Fruit fly (Drosophila melanogaster) whole organism, embryonic: ENCODE measurements around the gene Sgf11.
A peak's percentile ranks its signal among the peaks of the same experiment; 100 is the strongest.

Experiments used
- CG10959 ChIP-seq: fragments of 200-800 bp; sonication (Bioruptor generic); IDR thresholded peaks from 2 replicates; pipeline ENCODE4 v1.3.6; 2022; ENCODE audit warnings: missing biosample characterization, missing genetic modification characterization
- CG11456 ChIP-seq: fragments of 200-800 bp; sonication (Bioruptor generic); IDR thresholded peaks from 3 replicates; pipeline ENCODE4 v1.3.6; 2022; ENCODE audit warnings: missing biosample characterization, missing genetic modification characterization
- CG13287 ChIP-seq: fragments of 200-800 bp; sonication (Bioruptor generic); IDR thresholded peaks from 2 replicates; pipeline ENCODE4 v1.3.6; 2022; ENCODE audit warnings: missing biosample characterization, missing genetic modification characterization; ENCODE audit not compliant: partially characterized antibody
- CG14441 ChIP-seq: fragments of 200-800 bp; sonication (Bioruptor generic); IDR thresholded peaks from 2 replicates; pipeline ENCODE4 v1.3.6; 2022; ENCODE audit warnings: missing biosample characterization, missing genetic modification characterization
- CG15073 ChIP-seq: fragments of 200-800 bp; sonication (Bioruptor generic); optimal IDR thresholded peaks from 2 replicates; lab custom pipeline; 2016; ENCODE audit warnings: missing biosample characterization, missing genetic modification characterization
- CG15514 ChIP-seq: fragments of 200-800 bp; sonication (Bioruptor generic); optimal IDR thresholded peaks from 3 replicates; lab custom pipeline; 2017; ENCODE audit warnings: missing biosample characterization, missing genetic modification characterization, mild to moderate bottlenecking, moderate library complexity, missing genetic modification reagents
- CG16779 ChIP-seq: fragments of 200-800 bp; sonication (Bioruptor generic); IDR thresholded peaks from 2 replicates; pipeline ENCODE4 v1.3.6; 2022; ENCODE audit warnings: missing biosample characterization, missing genetic modification characterization
- CG16863 ChIP-seq: fragments of 200-800 bp; sonication (Bioruptor generic); optimal IDR thresholded peaks from 3 replicates; lab custom pipeline; 2016; ENCODE audit warnings: missing biosample characterization, missing genetic modification characterization
- CG17186 ChIP-seq: fragments of 200-800 bp; sonication (Bioruptor generic); optimal IDR thresholded peaks from 3 replicates; lab custom pipeline; 2017; ENCODE audit warnings: missing biosample characterization, missing genetic modification reagents, missing genetic modification characterization
- CG18011 ChIP-seq: fragments of 200-800 bp; sonication (Bioruptor generic); optimal IDR thresholded peaks from 2 replicates; lab custom pipeline; 2017; ENCODE audit warnings: missing biosample characterization, missing genetic modification characterization, mild to moderate bottlenecking, moderate library complexity, missing genotype
- CG18262 ChIP-seq: fragments of 200-800 bp; optimal IDR thresholded peaks from 3 replicates; lab custom pipeline; 2019; ENCODE audit warnings: missing biosample characterization, mild to moderate bottlenecking, missing genetic modification characterization, moderate library complexity
- CG18599 ChIP-seq: fragments of 200-800 bp; sonication (Bioruptor generic); optimal IDR thresholded peaks from 3 replicates; lab custom pipeline; 2017; ENCODE audit warnings: missing biosample characterization, missing genetic modification characterization, mild to moderate bottlenecking, moderate library complexity, missing genetic modification reagents
- CG2889 ChIP-seq: fragments of 200-800 bp; sonication (Bioruptor generic); IDR thresholded peaks from 3 replicates; pipeline ENCODE4 v1.3.6; 2022; ENCODE audit warnings: missing biosample characterization, missing genetic modification characterization
- CG31365 ChIP-seq: fragments of 200-800 bp; sonication (Bioruptor generic); optimal IDR thresholded peaks from 2 replicates; lab custom pipeline; 2018; ENCODE audit warnings: missing biosample characterization, mild to moderate bottlenecking, missing genetic modification characterization
- CG32532 ChIP-seq: fragments of 200-800 bp; sonication (Bioruptor generic); IDR thresholded peaks from 2 replicates; pipeline ENCODE4 v1.3.6; 2022; ENCODE audit warnings: missing biosample characterization, missing genetic modification characterization
- CG32767 ChIP-seq: fragments of 200-800 bp; sonication (Bioruptor generic); IDR thresholded peaks from 2 replicates; pipeline ENCODE4 v1.3.6; 2022; ENCODE audit warnings: missing biosample characterization, missing genetic modification characterization
- CG33557 ChIP-seq: fragments of 200-800 bp; sonication (Bioruptor generic); optimal IDR thresholded peaks from 2 replicates; lab custom pipeline; 2019; ENCODE audit warnings: missing biosample characterization, mild to moderate bottlenecking, missing genetic modification characterization, moderate library complexity
- CG34224 ChIP-seq: fragments of 200-800 bp; sonication (Bioruptor generic); IDR thresholded peaks from 3 replicates; pipeline ENCODE4 v1.3.6; 2022; ENCODE audit warnings: missing biosample characterization, missing genetic modification characterization; ENCODE audit not compliant: partially characterized antibody
- CG4617 ChIP-seq: fragments of 200-800 bp; sonication (Bioruptor generic); optimal IDR thresholded peaks from 3 replicates; lab custom pipeline; 2016; ENCODE audit warnings: missing biosample characterization, missing genetic modification characterization, borderline replicate concordance
- CG4730 ChIP-seq: fragments of 200-800 bp; sonication (Bioruptor generic); IDR thresholded peaks from 2 replicates; pipeline ENCODE4 v1.3.6; 2022; ENCODE audit warnings: missing biosample characterization, missing genetic modification characterization
- CG6272 ChIP-seq: fragments of 200-800 bp; sonication (Bioruptor generic); IDR thresholded peaks from 2 replicates; pipeline ENCODE4 v1.3.6; 2022; ENCODE audit warnings: missing biosample characterization, missing genetic modification characterization
- CG6654 ChIP-seq: fragments of 200-800 bp; sonication (Bioruptor generic); optimal IDR thresholded peaks from 2 replicates; lab custom pipeline; 2017; ENCODE audit warnings: missing biosample characterization, mild to moderate bottlenecking, missing genetic modification characterization
- CG8388 ChIP-seq: fragments of 200-800 bp; sonication (Bioruptor generic); optimal IDR thresholded peaks from 2 replicates; lab custom pipeline; 2019; ENCODE audit warnings: missing biosample characterization, mild to moderate bottlenecking, missing genetic modification characterization, moderate library complexity
- CG9215 ChIP-seq: fragments of 200-800 bp; sonication (Bioruptor generic); IDR thresholded peaks from 2 replicates; pipeline ENCODE4 v1.3.6; 2022; ENCODE audit warnings: missing biosample characterization, missing genetic modification characterization
- CrebB ChIP-seq: fragments of 200-800 bp; sonication (Bioruptor generic); optimal IDR thresholded peaks from 3 replicates; lab custom pipeline; 2018; ENCODE audit warnings: missing biosample characterization, mild to moderate bottlenecking, missing genetic modification characterization
- Drgx ChIP-seq: fragments of 200-800 bp; sonication (Bioruptor generic); IDR thresholded peaks from 2 replicates; pipeline ENCODE4 v1.3.6; 2022; ENCODE audit warnings: missing biosample characterization, missing genetic modification characterization
- E2f2 ChIP-seq: fragments of 200-800 bp; sonication (Bioruptor generic); IDR thresholded peaks from 2 replicates; pipeline ENCODE4 v1.3.6; 2022; ENCODE audit warnings: missing biosample characterization, missing genetic modification characterization
- ERR ChIP-seq: fragments of 200-800 bp; sonication (Bioruptor generic); optimal IDR thresholded peaks from 2 replicates; lab custom pipeline; 2016; ENCODE audit warnings: missing biosample characterization, missing genetic modification characterization
- Fer2 ChIP-seq: fragments of 200-800 bp; sonication (Bioruptor generic); optimal IDR thresholded peaks from 2 replicates; lab custom pipeline; 2018; ENCODE audit warnings: missing biosample characterization, mild to moderate bottlenecking, missing genetic modification characterization, moderate library complexity
- GATAe ChIP-seq: fragments of 200-800 bp; sonication (Bioruptor generic); conservative IDR thresholded peaks from 2 replicates; pipeline ENCODE4 v1.3.6; 2022; ENCODE audit warnings: missing biosample characterization, missing genetic modification characterization
- Gsc ChIP-seq: fragments of 200-800 bp; sonication (Bioruptor generic); IDR thresholded peaks from 2 replicates; pipeline ENCODE4 v1.3.6; 2022; ENCODE audit warnings: missing biosample characterization, missing genetic modification characterization
- HLH4C ChIP-seq: fragments of 200-800 bp; sonication (Bioruptor generic); IDR thresholded peaks from 3 replicates; pipeline ENCODE4 v1.3.6; 2022; ENCODE audit warnings: missing biosample characterization, missing genetic modification characterization; ENCODE audit not compliant: partially characterized antibody
- HLH54F ChIP-seq: fragments of 200-800 bp; sonication (Bioruptor generic); optimal IDR thresholded peaks from 3 replicates; lab custom pipeline; 2016; ENCODE audit warnings: missing biosample characterization, missing genetic modification characterization
- HmgZ ChIP-seq: fragments of 200-800 bp; sonication (Bioruptor generic); optimal IDR thresholded peaks from 2 replicates; lab custom pipeline; 2018; ENCODE audit warnings: missing biosample characterization, mild to moderate bottlenecking, missing genetic modification characterization
- Meics ChIP-seq: fragments of 200-800 bp; sonication (Bioruptor generic); optimal IDR thresholded peaks from 2 replicates; lab custom pipeline; 2017; ENCODE audit warnings: missing biosample characterization, mild to moderate bottlenecking, missing genetic modification characterization
- Pdp1 ChIP-seq, 2 experiments: fragments of 200-800 bp; sonication (Bioruptor generic); optimal IDR thresholded peaks; 3 replicates each; lab custom pipeline; 2016; ENCODE audit warnings: missing biosample characterization in 2 of 2, missing genetic modification characterization in 2 of 2, mild to moderate bottlenecking in 1 of 2, moderate library complexity in 1 of 2
- cato ChIP-seq: fragments of 200-800 bp; sonication (Bioruptor generic); optimal IDR thresholded peaks from 2 replicates; lab custom pipeline; 2016; ENCODE audit warnings: missing biosample characterization, missing genetic modification characterization, borderline replicate concordance
- chinmo ChIP-seq: fragments of 200-800 bp; sonication (Bioruptor generic); IDR thresholded peaks from 4 replicates; pipeline ENCODE4 v1.3.6; 2022; ENCODE audit warnings: missing biosample characterization, missing genetic modification characterization; ENCODE audit not compliant: partially characterized antibody
- ci ChIP-seq: fragments of 200-800 bp; sonication (Bioruptor generic); IDR thresholded peaks from 3 replicates; pipeline ENCODE4 v1.3.6; 2022; ENCODE audit warnings: missing biosample characterization, missing genetic modification characterization
- crol ChIP-seq: fragments of 200-800 bp; sonication (Bioruptor generic); IDR thresholded peaks from 2 replicates; pipeline ENCODE4 v1.3.6; 2022; ENCODE audit warnings: missing biosample characterization, missing genetic modification characterization
- dpn ChIP-seq, 2 experiments: fragments of 200-800 bp; sonication (Bioruptor generic); optimal IDR thresholded peaks; 3 replicates each; lab custom pipeline; 2016; ENCODE audit warnings: missing biosample characterization in 2 of 2, missing genetic modification characterization in 2 of 2
- eve ChIP-seq, 2 experiments: fragments of >200 bp; optimal IDR thresholded peaks; 2 replicates each; lab custom pipeline; 2017; ENCODE audit warnings: missing biosample characterization in 2 of 2, missing genetic modification characterization in 2 of 2
- gem ChIP-seq: fragments of 200-800 bp; sonication (Bioruptor generic); optimal IDR thresholded peaks from 2 replicates; lab custom pipeline; 2019; ENCODE audit warnings: missing biosample characterization, mild to moderate bottlenecking, missing genetic modification characterization, moderate library complexity
- ind ChIP-seq: fragments of 200-800 bp; sonication (Bioruptor generic); optimal IDR thresholded peaks from 3 replicates; lab custom pipeline; 2016; ENCODE audit warnings: missing biosample characterization, missing genetic modification characterization
- jumu ChIP-seq: fragments of 200-800 bp; sonication (Bioruptor generic); optimal IDR thresholded peaks from 3 replicates; lab custom pipeline; 2016; ENCODE audit warnings: missing biosample characterization, missing genetic modification characterization
- psq ChIP-seq: fragments of 200-800 bp; sonication (Bioruptor generic); optimal IDR thresholded peaks from 2 replicates; lab custom pipeline; 2017; ENCODE audit warnings: missing biosample characterization, missing genetic modification characterization
- ranshi ChIP-seq: fragments of 200-800 bp; sonication (Bioruptor generic); IDR thresholded peaks from 2 replicates; pipeline ENCODE4 v1.3.6; 2022; ENCODE audit warnings: missing biosample characterization, missing genetic modification characterization
- schlank ChIP-seq: fragments of 200-800 bp; sonication (Bioruptor generic); optimal IDR thresholded peaks from 2 replicates; lab custom pipeline; 2018; ENCODE audit warnings: missing biosample characterization, mild to moderate bottlenecking, missing genetic modification characterization
- sna ChIP-seq: fragments of 200-800 bp; sonication (Bioruptor generic); IDR thresholded peaks from 2 replicates; pipeline ENCODE4 v1.3.6; 2022; ENCODE audit warnings: missing biosample characterization, missing genetic modification characterization; ENCODE audit not compliant: partially characterized antibody
- so ChIP-seq: fragments of 200-800 bp; sonication (Bioruptor generic); IDR thresholded peaks from 3 replicates; pipeline ENCODE4 v1.3.6; 2022; ENCODE audit warnings: missing biosample characterization, missing genetic modification characterization

Gene Sgf11

dm6 chr3L:18672203-18672602 lies 9.4 kb downstream of the Sgf11 start (continued):
- TF ChIP-seq chinmo (GFP tag; lab: Robert Waterston, UW), result no peak
- TF ChIP-seq CrebB (tag; lab: Kevin White, UChicago), result no peak
- peak in 1 of 2 experiments; percentile 7 for TF ChIP-seq Pdp1 (GFP tag; optimal IDR thresholded peaks at IDR 0.05; lab: Kevin White, UChicago)
- no peak for TF ChIP-seq psq (GFP tag; lab: Kevin White, UChicago)
- TF ChIP-seq CG32767, result no peak
- no peak for TF ChIP-seq CG31365 (tag; lab: Kevin White, UChicago)
- TF ChIP-seq GATAe (GFP tag; lab: Robert Waterston, UW), result no peak
- no peak for TF ChIP-seq so (GFP tag; lab: Robert Waterston, UW)
- no peak for TF ChIP-seq CG17186
- peak; percentile 31 for TF ChIP-seq HLH54F (GFP tag; lab: Kevin White, UChicago)
- TF ChIP-seq CG6272, result 0 out of 2 replicates have a peak, but pooled peaks have one; percentile 30
- no peak; the same call in 1 of the 2 replicates for TF ChIP-seq CG13287
- no peak for TF ChIP-seq CG8388 (GFP tag; lab: Kevin White, UChicago)
- TF ChIP-seq CG11456, result no peak
- TF ChIP-seq jumu (GFP tag; lab: Kevin White, UChicago), result no peak
- TF ChIP-seq CG10959 (GFP tag; lab: Robert Waterston, UW), result no peak
- TF ChIP-seq CG15073, result no peak
- peak; percentile 40 for TF ChIP-seq ind (GFP tag; lab: Kevin White, UChicago)
- peak; percentile 37 for TF ChIP-seq CG18599
- TF ChIP-seq schlank, result no peak
- TF ChIP-seq crol (GFP tag; lab: Robert Waterston, UW), result peak; percentile 99
- 0 out of 2 replicates have a peak, but pooled peaks have one; percentile 6 for TF ChIP-seq ranshi (GFP tag; lab: Robert Waterston, UW)
- no peak for TF ChIP-seq CG18011 (GFP tag; lab: Kevin White, UChicago)
- TF ChIP-seq E2f2 (GFP tag; lab: Robert Waterston, UW), result peak; percentile 47; the same call in 1 of the 2 replicates
- TF ChIP-seq CG32532, result peak; percentile 42; the same call in 1 of the 2 replicates
- peak in 1 of 2 experiments; percentile 29 for TF ChIP-seq dpn (GFP tag; optimal IDR thresholded peaks at IDR 0.05; lab: Kevin White, UChicago)
- TF ChIP-seq CG6654, result no peak
- TF ChIP-seq CG9215 (GFP tag; lab: Robert Waterston, UW), result no peak
- TF ChIP-seq ERR, result no peak
- peak; percentile 15 for TF ChIP-seq CG16863 (GFP tag; lab: Kevin White, UChicago)
- no peak for TF ChIP-seq gem (tag; lab: Kevin White, UChicago)
- TF ChIP-seq ci (GFP tag; lab: Robert Waterston, UW), result 0 out of 3 replicates have a peak, but pooled peaks have one; percentile 10
- no peak for TF ChIP-seq eve (GFP tag; optimal IDR thresholded peaks at IDR 0.05; lab: Kevin White, UChicago)
- no peak for TF ChIP-seq cato (GFP tag; lab: Kevin White, UChicago)
- no peak for TF ChIP-seq CG18262 (tag; lab: Kevin White, UChicago)
- peak; percentile 18 for TF ChIP-seq Meics (GFP tag; lab: Kevin White, UChicago)
- peak; percentile 96 for TF ChIP-seq CG15514 (GFP tag; lab: Kevin White, UChicago)
- 0 out of 3 replicates have a peak, but pooled peaks have one; percentile 9 for TF ChIP-seq HLH4C (GFP tag; lab: Robert Waterston, UW)
- peak; percentile 31 for TF ChIP-seq HmgZ (tag; lab: Kevin White, UChicago)
- TF ChIP-seq Gsc (GFP tag; lab: Robert Waterston, UW), result no peak
- no peak for TF ChIP-seq sna (GFP tag; lab: Robert Waterston, UW)
- TF ChIP-seq CG4617 (GFP tag; lab: Kevin White, UChicago), result no peak
- no peak for TF ChIP-seq CG16779
- TF ChIP-seq CG2889 (GFP tag; lab: Robert Waterston, UW), result no peak
- TF ChIP-seq CG14441, result 0 out of 2 replicates have a peak, but pooled peaks have one; percentile 21
- TF ChIP-seq Drgx (GFP tag; lab: Robert Waterston, UW), result peak; percentile 36; the same call in 1 of the 2 replicates
- no peak for TF ChIP-seq Fer2 (tag; lab: Kevin White, UChicago)
- no peak for TF ChIP-seq CG34224 (GFP tag; lab: Robert Waterston, UW)
- TF ChIP-seq CG4730 (GFP tag; lab: Robert Waterston, UW), result no peak
- TF ChIP-seq CG33557, result no peak
